Fruit fly (Drosophila melanogaster): ENCODE results near the gene brm.

- no peak for TF ChIP-seq pan (optimal IDR thresholded peaks at IDR 0.05)
- no peak for TF ChIP-seq psq (optimal IDR thresholded peaks at IDR 0.05)
- no peak for TF ChIP-seq Dll (optimal IDR thresholded peaks at IDR 0.05)
- no peak for TF ChIP-seq usp (GFP tag; optimal IDR thresholded peaks at IDR 0.05)
- TF ChIP-seq EcR (GFP tag; optimal IDR thresholded peaks at IDR 0.05), result no peak
These were observed 1.3 kb downstream of the brm start for dm6 chr3L:15981403-15981802.

Data from whole organism.